Fruit fly (Drosophila melanogaster) whole organism, embryonic: ENCODE measurements around the gene Sfxn2.

Source experiments
- Aef1 ChIP-seq: fragments of 200-800 bp; sonication (Bioruptor generic); IDR thresholded peaks from 3 replicates; pipeline ENCODE4 v1.3.6; 2022; ENCODE audit warnings: missing biosample characterization, missing genetic modification characterization
- CG10979 ChIP-seq: fragments of 200-800 bp; sonication (Bioruptor generic); optimal IDR thresholded peaks from 2 replicates; lab custom pipeline; 2018; ENCODE audit warnings: missing biosample characterization, mild to moderate bottlenecking, missing genetic modification characterization, moderate library complexity
- CG11093 ChIP-seq: fragments of 200-800 bp; sonication (Bioruptor generic); IDR thresholded peaks from 3 replicates; pipeline ENCODE4 v1.3.6; 2022; ENCODE audit warnings: missing biosample characterization, missing genetic modification characterization
- CG11504 ChIP-seq: fragments of 200-800 bp; sonication (Bioruptor generic); optimal IDR thresholded peaks from 3 replicates; lab custom pipeline; 2019; ENCODE audit warnings: missing biosample characterization, mild to moderate bottlenecking, missing genetic modification characterization, moderate library complexity
- CG12659 ChIP-seq: fragments of 200-800 bp; sonication (Bioruptor generic); optimal IDR thresholded peaks from 3 replicates; lab custom pipeline; 2017; ENCODE audit warnings: mild to moderate bottlenecking, missing biosample characterization, missing genetic modification reagents, missing genetic modification characterization
- CG14441 ChIP-seq: fragments of 200-800 bp; sonication (Bioruptor generic); IDR thresholded peaks from 2 replicates; pipeline ENCODE4 v1.3.6; 2022; ENCODE audit warnings: missing biosample characterization, missing genetic modification characterization
- CG15601 ChIP-seq: fragments of 200-800 bp; sonication (Bioruptor generic); optimal IDR thresholded peaks from 3 replicates; lab custom pipeline; 2019; ENCODE audit warnings: missing biosample characterization, mild to moderate bottlenecking, missing genetic modification characterization, moderate library complexity
- CG15696 ChIP-seq: fragments of 200-800 bp; sonication (Bioruptor generic); optimal IDR thresholded peaks from 2 replicates; lab custom pipeline; 2019; ENCODE audit warnings: missing biosample characterization, mild to moderate bottlenecking, missing genetic modification characterization, moderate library complexity
- CG30403 ChIP-seq: fragments of 200-800 bp; sonication (Bioruptor generic); optimal IDR thresholded peaks from 3 replicates; lab custom pipeline; 2016; ENCODE audit warnings: missing biosample characterization, missing genetic modification characterization
- CG31224 ChIP-seq: fragments of 200-800 bp; sonication (Bioruptor generic); IDR thresholded peaks from 2 replicates; pipeline ENCODE4 v1.3.6; 2022; ENCODE audit warnings: missing biosample characterization, missing genetic modification characterization
- CG3163 ChIP-seq: fragments of 200-800 bp; sonication (Bioruptor generic); optimal IDR thresholded peaks from 3 replicates; lab custom pipeline; 2016; ENCODE audit warnings: missing biosample characterization, missing genetic modification characterization
- CG3995 ChIP-seq: fragments of 200-800 bp; sonication (Bioruptor generic); optimal IDR thresholded peaks from 3 replicates; lab custom pipeline; 2016; ENCODE audit warnings: missing biosample characterization, missing genetic modification characterization
- CG7271 ChIP-seq: fragments of 200-800 bp; sonication (Bioruptor generic); optimal IDR thresholded peaks from 2 replicates; lab custom pipeline; 2018; ENCODE audit warnings: missing biosample characterization, mild to moderate bottlenecking, missing genetic modification characterization, moderate library complexity
- CG7745 ChIP-seq: fragments of 200-800 bp; sonication (Bioruptor generic); optimal IDR thresholded peaks from 2 replicates; lab custom pipeline; 2018; ENCODE audit warnings: missing biosample characterization, mild to moderate bottlenecking, missing genetic modification characterization, moderate library complexity
- CG7987 ChIP-seq: fragments of 200-800 bp; sonication (Bioruptor generic); optimal IDR thresholded peaks from 2 replicates; lab custom pipeline; 2018; ENCODE audit warnings: missing biosample characterization, mild to moderate bottlenecking, missing genetic modification characterization, moderate library complexity
- CrebB ChIP-seq: fragments of 200-800 bp; sonication (Bioruptor generic); optimal IDR thresholded peaks from 3 replicates; lab custom pipeline; 2018; ENCODE audit warnings: missing biosample characterization, mild to moderate bottlenecking, missing genetic modification characterization
- Eip74EF ChIP-seq, 2 experiments: fragments of 200-800 bp in 1 of 2; fragments of >200 bp in 1 of 2; sonication (Bioruptor generic) in 1 of 2; optimal IDR thresholded peaks; 2 replicates each; lab custom pipeline; 2017 to 2019; ENCODE audit warnings: missing biosample characterization in 2 of 2, missing genetic modification characterization in 2 of 2, mild to moderate bottlenecking in 1 of 2, moderate library complexity in 1 of 2
- Ets65A ChIP-seq: fragments of 200-800 bp; sonication (Bioruptor generic); peaks from one replicate; lab custom pipeline; 2016; ENCODE audit warnings: missing biosample characterization, missing genetic modification characterization
- Gug ChIP-seq: fragments of 200-800 bp; sonication (Bioruptor generic); IDR thresholded peaks from 4 replicates; pipeline ENCODE4 v1.3.6; 2022; ENCODE audit warnings: missing biosample characterization, missing genetic modification characterization
- H15 ChIP-seq: fragments of 200-800 bp; sonication (Bioruptor generic); IDR thresholded peaks from 3 replicates; pipeline ENCODE4 v1.3.6; 2022; ENCODE audit warnings: missing biosample characterization, missing genetic modification characterization
- HmgZ ChIP-seq: fragments of 200-800 bp; sonication (Bioruptor generic); optimal IDR thresholded peaks from 2 replicates; lab custom pipeline; 2018; ENCODE audit warnings: missing biosample characterization, mild to moderate bottlenecking, missing genetic modification characterization
- Hsf ChIP-seq: fragments of 200-800 bp; sonication (Bioruptor generic); optimal IDR thresholded peaks from 3 replicates; lab custom pipeline; 2016; ENCODE audit warnings: missing biosample characterization, missing genetic modification characterization
- Meics ChIP-seq: fragments of 200-800 bp; sonication (Bioruptor generic); optimal IDR thresholded peaks from 2 replicates; lab custom pipeline; 2017; ENCODE audit warnings: missing biosample characterization, mild to moderate bottlenecking, missing genetic modification characterization
- Opbp ChIP-seq: fragments of 200-800 bp; sonication (Bioruptor generic); IDR thresholded peaks from 3 replicates; pipeline ENCODE4 v1.3.6; 2022; ENCODE audit warnings: missing biosample characterization, missing genetic modification characterization; ENCODE audit not compliant: partially characterized antibody
- Poxn ChIP-seq: fragments of 200-800 bp; sonication (Bioruptor generic); IDR thresholded peaks from 2 replicates; pipeline ENCODE4 v1.3.6; 2022; ENCODE audit warnings: missing biosample characterization, missing genetic modification characterization
- TFAM ChIP-seq: fragments of 200-800 bp; sonication (Bioruptor generic); optimal IDR thresholded peaks from 2 replicates; lab custom pipeline; 2017; ENCODE audit warnings: missing biosample characterization, missing genetic modification characterization, inconsistent platforms
- Taf1 ChIP-seq: fragments of 200-800 bp; sonication (Bioruptor generic); IDR thresholded peaks from 2 replicates; pipeline ENCODE4 v1.3.6; 2022; ENCODE audit warnings: missing biosample characterization, missing genetic modification characterization
- abd-A ChIP-seq: fragments of 200-800 bp; sonication (Bioruptor generic); optimal IDR thresholded peaks from 3 replicates; lab custom pipeline; 2019; ENCODE audit warnings: missing biosample characterization, mild to moderate bottlenecking, missing genetic modification characterization, moderate library complexity
- bcd ChIP-seq: fragments of 200-800 bp; sonication (Bioruptor generic); optimal IDR thresholded peaks from 2 replicates; lab custom pipeline; 2017; ENCODE audit warnings: missing biosample characterization, mild to moderate bottlenecking, missing genetic modification characterization
- crc ChIP-seq: fragments of 200-800 bp; sonication (Bioruptor generic); optimal IDR thresholded peaks from 2 replicates; lab custom pipeline; 2016; ENCODE audit warnings: missing biosample characterization, missing genetic modification characterization
- croc ChIP-seq: fragments of 200-800 bp; sonication (Bioruptor generic); conservative IDR thresholded peaks from 3 replicates; pipeline ENCODE4 v1.3.6; 2022; ENCODE audit warnings: missing biosample characterization, missing genetic modification characterization
- disco-r ChIP-seq: fragments of 200-800 bp; sonication (Bioruptor generic); optimal IDR thresholded peaks from 2 replicates; lab custom pipeline; 2016; ENCODE audit warnings: missing biosample characterization, missing genetic modification characterization
- ems ChIP-seq: fragments of 200-800 bp; sonication (Bioruptor generic); optimal IDR thresholded peaks from 3 replicates; lab custom pipeline; 2016; ENCODE audit warnings: missing biosample characterization, missing genetic modification characterization
- gem ChIP-seq: fragments of 200-800 bp; sonication (Bioruptor generic); optimal IDR thresholded peaks from 2 replicates; lab custom pipeline; 2019; ENCODE audit warnings: missing biosample characterization, mild to moderate bottlenecking, missing genetic modification characterization, moderate library complexity
- hbn ChIP-seq: fragments of 200-800 bp; sonication (Bioruptor generic); IDR thresholded peaks from 2 replicates; pipeline ENCODE4 v1.3.6; 2022; ENCODE audit warnings: missing biosample characterization, missing genetic modification characterization; ENCODE audit not compliant: partially characterized antibody
- her ChIP-seq: fragments of 200-800 bp; sonication (Bioruptor generic); optimal IDR thresholded peaks from 2 replicates; lab custom pipeline; 2016; ENCODE audit warnings: missing biosample characterization, missing genetic modification characterization
- kay ChIP-seq: fragments of 200-800 bp; sonication (Bioruptor generic); optimal IDR thresholded peaks from 2 replicates; lab custom pipeline; 2016; ENCODE audit warnings: missing biosample characterization, missing genetic modification characterization
- lab ChIP-seq: fragments of 200-800 bp; sonication (Bioruptor generic); optimal IDR thresholded peaks from 3 replicates; lab custom pipeline; 2017; ENCODE audit warnings: missing biosample characterization, missing genetic modification characterization, mild to moderate bottlenecking, moderate library complexity, missing genetic modification reagents
- pzg ChIP-seq: fragments of 200-800 bp; sonication (Bioruptor generic); optimal IDR thresholded peaks from 3 replicates; lab custom pipeline; 2018; ENCODE audit warnings: missing biosample characterization, mild to moderate bottlenecking, missing genetic modification characterization, moderate library complexity
- sim ChIP-seq: fragments of 200-800 bp; sonication (Bioruptor generic); IDR thresholded peaks from 2 replicates; pipeline ENCODE4 v1.3.6; 2022; ENCODE audit warnings: missing biosample characterization, missing genetic modification characterization
- sna ChIP-seq: fragments of 200-800 bp; sonication (Bioruptor generic); IDR thresholded peaks from 2 replicates; pipeline ENCODE4 v1.3.6; 2022; ENCODE audit warnings: missing biosample characterization, missing genetic modification characterization; ENCODE audit not compliant: partially characterized antibody
- sr ChIP-seq: fragments of 200-800 bp; sonication (Bioruptor generic); IDR thresholded peaks from 3 replicates; pipeline ENCODE4 v1.3.6; 2022; ENCODE audit warnings: missing biosample characterization, missing genetic modification characterization
- tin ChIP-seq: fragments of 200-800 bp; sonication (Bioruptor generic); optimal IDR thresholded peaks from 3 replicates; lab custom pipeline; 2016; ENCODE audit warnings: missing biosample characterization, missing genetic modification characterization
- trh ChIP-seq: fragments of 200-800 bp; sonication (Bioruptor generic); optimal IDR thresholded peaks from 2 replicates; lab custom pipeline; 2016; ENCODE audit warnings: missing biosample characterization, missing genetic modification characterization
- unc-4 ChIP-seq: fragments of 200-800 bp; sonication (Bioruptor generic); IDR thresholded peaks from 2 replicates; pipeline ENCODE4 v1.3.6; 2022; ENCODE audit warnings: missing biosample characterization, missing genetic modification characterization; ENCODE audit not compliant: partially characterized antibody
- wek ChIP-seq: fragments of 200-800 bp; sonication (Bioruptor generic); optimal IDR thresholded peaks from 3 replicates; lab custom pipeline; 2018; ENCODE audit warnings: missing biosample characterization, mild to moderate bottlenecking, missing genetic modification characterization, moderate library complexity
- zen2 ChIP-seq: fragments of 200-800 bp; sonication (Bioruptor generic); IDR thresholded peaks from 3 replicates; pipeline ENCODE4 v1.3.6; 2022; ENCODE audit warnings: missing biosample characterization, missing genetic modification characterization; ENCODE audit not compliant: partially characterized antibody

Gene Sfxn2

dm6 chr3L:19062472-19063409, at the start of gene Sfxn2, which contains the start of gene Ugt316A1 (continued):
- TF ChIP-seq CG7987 (GFP tag; lab: Kevin White, UChicago) (no peak), TFAM (no peak), Eip74EF (GFP tag; optimal IDR thresholded peaks at IDR 0.05; lab: Kevin White, UChicago) (peak; percentile 64 to 75), CG3995 (GFP tag; lab: Kevin White, UChicago) (no peak), CG11093 (no peak), ems (peak; percentile 31), crc (GFP tag; lab: Kevin White, UChicago) (peak; percentile 20), CG15601 (tag; lab: Kevin White, UChicago) (peak; percentile 42), Gug (GFP tag; lab: Robert Waterston, UW) (peak; percentile 45; the same call in 2 of the 4 replicates), CG10979 (tag; lab: Kevin White, UChicago) (peak; percentile 48), zen2 (GFP tag; lab: Robert Waterston, UW) (no peak), CG12659 (GFP tag; lab: Kevin White, UChicago) (peak; percentile 66), sna (GFP tag; lab: Robert Waterston, UW) (no peak), sr (no peak), wek (GFP tag; lab: Kevin White, UChicago) (no peak), unc-4 (GFP tag; lab: Robert Waterston, UW) (0 out of 2 replicates have a peak, but pooled peaks have one; percentile 38), HmgZ (tag; lab: Kevin White, UChicago) (peak; percentile 76), CG7745 (tag; lab: Kevin White, UChicago) (no peak), CG31224 (no peak), CG15696 (tag; lab: Kevin White, UChicago) (peak; percentile 59), Meics (GFP tag; lab: Kevin White, UChicago) (peak; percentile 2), Opbp (GFP tag; lab: Robert Waterston, UW) (no peak; the same call in 2 of the 3 replicates), Aef1 (GFP tag; lab: Robert Waterston, UW) (peak; percentile 25; the same call in 2 of the 3 replicates), gem (tag; lab: Kevin White, UChicago) (peak; percentile 52), Ets65A (GFP tag; lab: Kevin White, UChicago) (peak; percentile 90), CG7271 (tag; lab: Kevin White, UChicago) (no peak), CrebB (tag; lab: Kevin White, UChicago) (peak; percentile 55), tin (GFP tag; lab: Kevin White, UChicago) (peak; percentile 52), trh (no peak), bcd (peak; percentile 53), pzg (GFP tag; lab: Kevin White, UChicago) (peak; percentile 86), CG3163 (GFP tag; lab: Kevin White, UChicago) (peak; percentile 4), CG14441 (GFP tag; lab: Robert Waterston, UW) (peak; percentile 55), Poxn (GFP tag; lab: Robert Waterston, UW) (no peak), Hsf (GFP tag; lab: Kevin White, UChicago) (peak; percentile 61), her (GFP tag; lab: Kevin White, UChicago) (peak; percentile 2), sim (GFP tag; lab: Robert Waterston, UW) (no peak), CG11504 (tag; lab: Kevin White, UChicago) (peak; percentile 66), abd-A (tag; lab: Kevin White, UChicago) (no peak), hbn (GFP tag; lab: Robert Waterston, UW) (0 out of 2 replicates have a peak, but pooled peaks have one; percentile 13), kay (GFP tag; lab: Kevin White, UChicago) (peak; percentile 38), croc (GFP tag; lab: Robert Waterston, UW) (no peak), CG30403 (GFP tag; lab: Kevin White, UChicago) (peak; percentile 61), H15 (GFP tag; lab: Robert Waterston, UW) (peak; percentile 38; the same call in 1 of the 3 replicates), disco-r (no peak), Taf1 (GFP tag; lab: Robert Waterston, UW) (0 out of 2 replicates have a peak, but pooled peaks have one; percentile 20), lab (GFP tag; lab: Kevin White, UChicago) (no peak)
